In genomic region chrV:10953471-10954155, ce11 we compare ENCODE assay signal across 2 worm cellular contexts.
A peak's percentile ranks its signal among the peaks of the same experiment; 100 is the strongest.
TF ChIP-seq lines count a peak whose summit lies in the region.

No protein-coding gene starts in this region.

TF ChIP-seq in whole organism, L1 larva, 84 proteins besides CTCF, POLR2A, EP300 and RAD21 (continued from another document):
- peak; percentile 41 for TF ChIP-seq nhr-20 (tag; optimal IDR thresholded peaks at IDR 0.05; lab: Kevin White, UChicago)
- TF ChIP-seq aly-2 (tag; optimal IDR thresholded peaks at IDR 0.05; lab: Kevin White, UChicago): no peak
- TF ChIP-seq nhr-77 (tag; optimal IDR thresholded peaks at IDR 0.05; lab: Kevin White, UChicago): no peak
- TF ChIP-seq lin-14 (GFP tag; optimal IDR thresholded peaks at IDR 0.05; lab: Kevin White, UChicago): no peak
- no peak for TF ChIP-seq nhr-76 (tag; optimal IDR thresholded peaks at IDR 0.05; lab: Kevin White, UChicago)
- no peak for TF ChIP-seq nhr-11 (tag; optimal IDR thresholded peaks at IDR 0.05; lab: Kevin White, UChicago)
- no peak for TF ChIP-seq unc-86 (tag; optimal IDR thresholded peaks at IDR 0.05; lab: Kevin White, UChicago)
- no peak for TF ChIP-seq C34B4.2 (tag; optimal IDR thresholded peaks at IDR 0.05; lab: Kevin White, UChicago)
- TF ChIP-seq snpc-4 (tag; optimal IDR thresholded peaks at IDR 0.05; lab: Kevin White, UChicago): no peak
- TF ChIP-seq egl-27 (tag; optimal IDR thresholded peaks at IDR 0.05; lab: Kevin White, UChicago): no peak
- no peak for TF ChIP-seq elt-3 (tag; optimal IDR thresholded peaks at IDR 0.05; lab: Kevin White, UChicago)
- TF ChIP-seq lin-13 (GFP tag; optimal IDR thresholded peaks at IDR 0.05; lab: Kevin White, UChicago): no peak
- 0 out of 2 replicates have a peak, but pooled peaks have one; percentile 21 for TF ChIP-seq ceh-88 (GFP tag; IDR thresholded peaks at IDR 0.05; lab: Robert Waterston, UW)
- no peak for TF ChIP-seq egl-13 (tag; optimal IDR thresholded peaks at IDR 0.05; lab: Kevin White, UChicago)
- peak; percentile 47 for TF ChIP-seq nhr-47 (tag; optimal IDR thresholded peaks at IDR 0.05; lab: Kevin White, UChicago)
- TF ChIP-seq fos-1 (tag; optimal IDR thresholded peaks at IDR 0.05; lab: Kevin White, UChicago): no peak
- no peak for TF ChIP-seq tbx-2 (tag; optimal IDR thresholded peaks at IDR 0.05; lab: Kevin White, UChicago)
- TF ChIP-seq nhr-85 (tag; lab: Kevin White, UChicago): peak; percentile 51
- no peak for TF ChIP-seq ceh-82 (tag; optimal IDR thresholded peaks at IDR 0.05; lab: Kevin White, UChicago)
- peak; percentile 50 for TF ChIP-seq lir-3 (tag; optimal IDR thresholded peaks at IDR 0.05; lab: Kevin White, UChicago; ENCODE audit: poor library complexity)
- TF ChIP-seq unc-62 (GFP tag; optimal IDR thresholded peaks at IDR 0.05; lab: Kevin White, UChicago): no peak
- peak; percentile 19 for TF ChIP-seq ztf-4 (tag; optimal IDR thresholded peaks at IDR 0.05; lab: Kevin White, UChicago)
- no peak for TF ChIP-seq lin-15B (tag; optimal IDR thresholded peaks at IDR 0.05; lab: Kevin White, UChicago)
- TF ChIP-seq hlh-17 (GFP tag; optimal IDR thresholded peaks at IDR 0.05; lab: Kevin White, UChicago; ENCODE audit: borderline replicate concordance): no peak
- TF ChIP-seq mep-1 (tag; optimal IDR thresholded peaks at IDR 0.05; lab: Kevin White, UChicago): no peak
- TF ChIP-seq unc-98 (GFP tag; IDR thresholded peaks at IDR 0.05; lab: Robert Waterston, UW): no peak
- TF ChIP-seq xbp-1 (tag; optimal IDR thresholded peaks at IDR 0.05; lab: Kevin White, UChicago): peak; percentile 4
- TF ChIP-seq zag-1 (tag; optimal IDR thresholded peaks at IDR 0.05; lab: Kevin White, UChicago): no peak
- peak in 1 of 2 experiments; percentile 19 for TF ChIP-seq lin-35 (GFP tag; optimal IDR thresholded peaks at IDR 0.05; lab: Kevin White, UChicago)
- no peak for TF ChIP-seq aha-1 (tag; optimal IDR thresholded peaks at IDR 0.05; lab: Kevin White, UChicago)
- peak; percentile 34 for TF ChIP-seq nhr-90 (tag; optimal IDR thresholded peaks at IDR 0.05; lab: Kevin White, UChicago; ENCODE audit: poor library complexity)
- no peak for TF ChIP-seq pax-3 (tag; optimal IDR thresholded peaks at IDR 0.05; lab: Kevin White, UChicago)
- TF ChIP-seq sox-4 (tag; optimal IDR thresholded peaks at IDR 0.05; lab: Kevin White, UChicago): no peak
- no peak for TF ChIP-seq irx-1 (tag; optimal IDR thresholded peaks at IDR 0.05; lab: Kevin White, UChicago)
- no peak for TF ChIP-seq nhr-237 (tag; optimal IDR thresholded peaks at IDR 0.05; lab: Kevin White, UChicago)
- TF ChIP-seq alr-1 (tag; optimal IDR thresholded peaks at IDR 0.05; lab: Kevin White, UChicago; ENCODE audit: borderline replicate concordance): no peak
- TF ChIP-seq efl-1 (optimal IDR thresholded peaks at IDR 0.05; lab: Kevin White, UChicago): peak in 1 of 2 experiments; percentile 4
- peak in 1 of 2 experiments; percentile 80 for TF ChIP-seq efl-1 (GFP tag; optimal IDR thresholded peaks at IDR 0.05 in 1 of 2; lab: Kevin White, UChicago)
- TF ChIP-seq hpl-2 (GFP tag; optimal IDR thresholded peaks at IDR 0.05; lab: Kevin White, UChicago): no peak
- TF ChIP-seq mab-9 (GFP tag; IDR thresholded peaks at IDR 0.05; lab: Robert Waterston, UW): no peak
- no peak for TF ChIP-seq elt-2 (tag; optimal IDR thresholded peaks at IDR 0.05; lab: Kevin White, UChicago)
- TF ChIP-seq C16A3.4 (tag; optimal IDR thresholded peaks at IDR 0.05; lab: Kevin White, UChicago): no peak
- no peak for TF ChIP-seq rnt-1 (tag; optimal IDR thresholded peaks at IDR 0.05; lab: Kevin White, UChicago)
- TF ChIP-seq grh-1 (GFP tag; IDR thresholded peaks at IDR 0.05; lab: Robert Waterston, UW): no peak
- TF ChIP-seq vab-15 (tag; optimal IDR thresholded peaks at IDR 0.05; lab: Kevin White, UChicago): no peak
- no peak for TF ChIP-seq sup-37 (GFP tag; optimal IDR thresholded peaks at IDR 0.05; lab: Kevin White, UChicago)
- peak; percentile 67 for TF ChIP-seq nhr-71 (tag; optimal IDR thresholded peaks at IDR 0.05; lab: Kevin White, UChicago)
- no peak for TF ChIP-seq C04F5.9 (tag; optimal IDR thresholded peaks at IDR 0.05; lab: Kevin White, UChicago)

TF ChIP-seq in whole organism, young adult, 124 proteins besides CTCF, POLR2A, EP300 and RAD21 (continued from another document and continues in another):
- peak; percentile 30 for TF ChIP-seq nhr-90 (tag; optimal IDR thresholded peaks at IDR 0.05; lab: Kevin White, UChicago)
- no peak for TF ChIP-seq nfya-1 (tag; optimal IDR thresholded peaks at IDR 0.05; lab: Kevin White, UChicago; ENCODE audit: borderline replicate concordance, insufficient read depth)
- TF ChIP-seq nhr-27 (tag; optimal IDR thresholded peaks at IDR 0.05; lab: Kevin White, UChicago): no peak
- TF ChIP-seq D2030.7 (GFP tag; IDR thresholded peaks at IDR 0.05; lab: Robert Waterston, UW): no peak
- TF ChIP-seq let-607 (tag; optimal IDR thresholded peaks at IDR 0.05; lab: Kevin White, UChicago): peak in 1 of 2 experiments; percentile 7
- TF ChIP-seq hmg-1.2 (GFP tag; IDR thresholded peaks at IDR 0.05; lab: Robert Waterston, UW): no peak
- TF ChIP-seq efl-1 (GFP tag; optimal IDR thresholded peaks at IDR 0.05; lab: Kevin White, UChicago): no peak
- no peak for TF ChIP-seq mes-4 (tag; optimal IDR thresholded peaks at IDR 0.05; lab: Kevin White, UChicago)
- no peak for TF ChIP-seq mel-28 (tag; optimal IDR thresholded peaks at IDR 0.05; lab: Kevin White, UChicago; ENCODE audit: borderline replicate concordance)
- TF ChIP-seq dpff-1 (tag; optimal IDR thresholded peaks at IDR 0.05; lab: Kevin White, UChicago): no peak
- no peak for TF ChIP-seq nfya-2 (GFP tag; IDR thresholded peaks at IDR 0.05; lab: Robert Waterston, UW)
- no peak; the same call in 1 of the 2 replicates for TF ChIP-seq lin-26 (GFP tag; IDR thresholded peaks at IDR 0.05; lab: Robert Waterston, UW)
- no peak for TF ChIP-seq attf-5 (GFP tag; optimal IDR thresholded peaks at IDR 0.05; lab: Kevin White, UChicago)
- no peak for TF ChIP-seq tbx-9 (tag; optimal IDR thresholded peaks at IDR 0.05; lab: Kevin White, UChicago; ENCODE audit: borderline replicate concordance)
- TF ChIP-seq ztf-18 (tag; optimal IDR thresholded peaks at IDR 0.05; lab: Kevin White, UChicago): no peak
- TF ChIP-seq tbp1 (GFP tag; optimal IDR thresholded peaks at IDR 0.05; lab: Kevin White, UChicago): no peak
- TF ChIP-seq Y95B8A.8 (GFP tag; IDR thresholded peaks at IDR 0.05; lab: Robert Waterston, UW): no peak
- TF ChIP-seq ztf-26 (tag; optimal IDR thresholded peaks at IDR 0.05; lab: Kevin White, UChicago): peak; percentile 53
- no peak for TF ChIP-seq ztf-28 (GFP tag; IDR thresholded peaks at IDR 0.05; lab: Robert Waterston, UW)
- TF ChIP-seq let-526 (GFP tag; IDR thresholded peaks at IDR 0.05; lab: Robert Waterston, UW): 0 out of 2 replicates have a peak, but pooled peaks have one; percentile 19
- peak; percentile 74 for TF ChIP-seq Y53G8AR.9 (GFP tag; conservative IDR thresholded peaks at IDR 0.05; lab: Robert Waterston, UW)
- peak; percentile 91 for TF ChIP-seq repo-1 (tag; optimal IDR thresholded peaks at IDR 0.05; lab: Kevin White, UChicago)
- TF ChIP-seq B0336.3 (GFP tag; IDR thresholded peaks at IDR 0.05; lab: Robert Waterston, UW): peak; percentile 82
- TF ChIP-seq K11D2.4 (GFP tag; IDR thresholded peaks at IDR 0.05; lab: Robert Waterston, UW): peak; percentile 47
- TF ChIP-seq gei-17 (GFP tag; optimal IDR thresholded peaks at IDR 0.05; lab: Kevin White, UChicago): peak; percentile 43
- no peak for TF ChIP-seq ceh-100 (GFP tag; IDR thresholded peaks at IDR 0.05; lab: Robert Waterston, UW)
- no peak for TF ChIP-seq pbrm-1 (GFP tag; IDR thresholded peaks at IDR 0.05; lab: Robert Waterston, UW)
- TF ChIP-seq atf-7 (tag; optimal IDR thresholded peaks at IDR 0.05; lab: Kevin White, UChicago): no peak
- peak in 1 of 3 experiments; percentile 65 for TF ChIP-seq lin-35 (GFP tag; optimal IDR thresholded peaks at IDR 0.05; lab: Kevin White, UChicago)
- TF ChIP-seq Y56A3A.18 (GFP tag; IDR thresholded peaks at IDR 0.05; lab: Robert Waterston, UW): peak; percentile 75; the same call in 1 of the 2 replicates
- no peak for TF ChIP-seq ztf-3 (GFP tag; optimal IDR thresholded peaks at IDR 0.05; lab: Kevin White, UChicago)
- no peak for TF ChIP-seq Y79H2A.3 (GFP tag; conservative IDR thresholded peaks at IDR 0.05; lab: Robert Waterston, UW)
- peak; percentile 79 for TF ChIP-seq ama-1 (optimal IDR thresholded peaks at IDR 0.05; lab: Kevin White, UChicago)
- peak in 1 of 2 experiments; percentile 33 for TF ChIP-seq ama-1 (GFP tag; optimal IDR thresholded peaks at IDR 0.05; lab: Kevin White, UChicago)
- no peak for TF ChIP-seq ceh-27 (GFP tag; optimal IDR thresholded peaks at IDR 0.05; lab: Kevin White, UChicago)
- no peak for TF ChIP-seq F23B12.7 (tag; optimal IDR thresholded peaks at IDR 0.05; lab: Kevin White, UChicago; ENCODE audit: insufficient read depth)
- no peak for TF ChIP-seq B0261.1 (tag; optimal IDR thresholded peaks at IDR 0.05; lab: Kevin White, UChicago)
- no peak for TF ChIP-seq F10E7.11 (tag; optimal IDR thresholded peaks at IDR 0.05; lab: Kevin White, UChicago)
- TF ChIP-seq hsf-1 (GFP tag; IDR thresholded peaks at IDR 0.05; lab: Robert Waterston, UW): no peak
- TF ChIP-seq mxl-1 (tag; optimal IDR thresholded peaks at IDR 0.05; lab: Kevin White, UChicago): no peak
- no peak for TF ChIP-seq hlh-12 (tag; optimal IDR thresholded peaks at IDR 0.05; lab: Kevin White, UChicago)
- no peak for TF ChIP-seq unc-130 (GFP tag; optimal IDR thresholded peaks at IDR 0.05; lab: Kevin White, UChicago)
- no peak for TF ChIP-seq bed-2 (GFP tag; IDR thresholded peaks at IDR 0.05; lab: Robert Waterston, UW)
- TF ChIP-seq snpc-4 (GFP tag; optimal IDR thresholded peaks at IDR 0.05; lab: Kevin White, UChicago): no peak
- no peak for TF ChIP-seq snpc-4 (tag; optimal IDR thresholded peaks at IDR 0.05; lab: Kevin White, UChicago)
- no peak for TF ChIP-seq T07F8.4 (tag; optimal IDR thresholded peaks at IDR 0.05; lab: Kevin White, UChicago)
- no peak for TF ChIP-seq egl-18 (GFP tag; IDR thresholded peaks at IDR 0.05; lab: Robert Waterston, UW)
- TF ChIP-seq dpl-1 (GFP tag; optimal IDR thresholded peaks at IDR 0.05; lab: Kevin White, UChicago): no peak
- no peak for TF ChIP-seq F57A8.1 (GFP tag; optimal IDR thresholded peaks at IDR 0.05; lab: Kevin White, UChicago)
- no peak for TF ChIP-seq unc-62 (GFP tag; optimal IDR thresholded peaks at IDR 0.05; lab: Kevin White, UChicago)
- TF ChIP-seq sea-2 (GFP tag; IDR thresholded peaks at IDR 0.05; lab: Robert Waterston, UW): no peak
- TF ChIP-seq snpc-1.1 (tag; optimal IDR thresholded peaks at IDR 0.05; lab: Kevin White, UChicago; ENCODE audit: insufficient read depth): no peak
- no peak for TF ChIP-seq fkh-3 (tag; optimal IDR thresholded peaks at IDR 0.05; lab: Kevin White, UChicago)
- no peak for TF ChIP-seq rec-8 (tag; optimal IDR thresholded peaks at IDR 0.05; lab: Kevin White, UChicago)
- TF ChIP-seq nhr-80 (tag; optimal IDR thresholded peaks at IDR 0.05; lab: Kevin White, UChicago): no peak
- no peak for TF ChIP-seq xnd-1 (tag; optimal IDR thresholded peaks at IDR 0.05; lab: Kevin White, UChicago)
- no peak for TF ChIP-seq lir-1 (GFP tag; conservative IDR thresholded peaks at IDR 0.05; lab: Robert Waterston, UW)
- TF ChIP-seq ekl-4 (GFP tag; IDR thresholded peaks at IDR 0.05; lab: Robert Waterston, UW): peak; percentile 70
- no peak for TF ChIP-seq madf-8 (GFP tag; conservative IDR thresholded peaks at IDR 0.05; lab: Robert Waterston, UW)
- no peak for TF ChIP-seq ztf-25 (GFP tag; IDR thresholded peaks at IDR 0.05; lab: Robert Waterston, UW)
- TF ChIP-seq ceh-40 (GFP tag; IDR thresholded peaks at IDR 0.05; lab: Robert Waterston, UW): no peak
- no peak for TF ChIP-seq F55B11.4 (tag; optimal IDR thresholded peaks at IDR 0.05; lab: Kevin White, UChicago; ENCODE audit: borderline replicate concordance, insufficient read depth)
- TF ChIP-seq nhr-179 (tag; optimal IDR thresholded peaks at IDR 0.05; lab: Kevin White, UChicago): no peak
- TF ChIP-seq cebp-1 (GFP tag; IDR thresholded peaks at IDR 0.05; lab: Robert Waterston, UW): no peak
- TF ChIP-seq cebp-1 (tag; optimal IDR thresholded peaks at IDR 0.05; lab: Kevin White, UChicago): peak; percentile 78
- no peak for TF ChIP-seq nhr-120 (GFP tag; IDR thresholded peaks at IDR 0.05; lab: Robert Waterston, UW)
- peak; percentile 28; the same call in 1 of the 2 replicates for TF ChIP-seq madf-6 (GFP tag; IDR thresholded peaks at IDR 0.05; lab: Robert Waterston, UW)
- TF ChIP-seq athp-1 (tag; optimal IDR thresholded peaks at IDR 0.05; lab: Kevin White, UChicago): peak; percentile 40
- no peak for TF ChIP-seq sdz-38 (tag; optimal IDR thresholded peaks at IDR 0.05; lab: Kevin White, UChicago)
- 0 out of 2 replicates have a peak, but pooled peaks have one; percentile 18 for TF ChIP-seq bed-1 (GFP tag; IDR thresholded peaks at IDR 0.05; lab: Robert Waterston, UW)
- no peak for TF ChIP-seq snpc-3.4 (tag; optimal IDR thresholded peaks at IDR 0.05; lab: Kevin White, UChicago)
- TF ChIP-seq madf-10 (tag; optimal IDR thresholded peaks at IDR 0.05; lab: Kevin White, UChicago): no peak
- TF ChIP-seq sptf-2 (GFP tag; optimal IDR thresholded peaks at IDR 0.05; lab: Kevin White, UChicago): no peak
- TF ChIP-seq lin-40 (tag; optimal IDR thresholded peaks at IDR 0.05; lab: Kevin White, UChicago): peak; percentile 55
- peak; percentile 56; the same call in 1 of the 2 replicates for TF ChIP-seq madf-3 (GFP tag; IDR thresholded peaks at IDR 0.05; lab: Robert Waterston, UW)
- no peak for TF ChIP-seq aptf-3 (GFP tag; IDR thresholded peaks at IDR 0.05; lab: Robert Waterston, UW)
- TF ChIP-seq him-1 (tag; optimal IDR thresholded peaks at IDR 0.05; lab: Kevin White, UChicago): no peak
- TF ChIP-seq hrde-1 (tag; optimal IDR thresholded peaks at IDR 0.05; lab: Kevin White, UChicago; ENCODE audit: borderline replicate concordance): no peak
- no peak for TF ChIP-seq K12H6.12 (tag; optimal IDR thresholded peaks at IDR 0.05; lab: Kevin White, UChicago)
- no peak for TF ChIP-seq hmg-20 (GFP tag; IDR thresholded peaks at IDR 0.05; lab: Robert Waterston, UW)
- TF ChIP-seq rcor-1 (GFP tag; IDR thresholded peaks at IDR 0.05; lab: Robert Waterston, UW): no peak
- TF ChIP-seq attf-6 (GFP tag; IDR thresholded peaks at IDR 0.05; lab: Robert Waterston, UW): no peak
- TF ChIP-seq B0019.2 (GFP tag; conservative IDR thresholded peaks at IDR 0.05; lab: Robert Waterston, UW): no peak
- TF ChIP-seq ceh-58 (GFP tag; IDR thresholded peaks at IDR 0.05; lab: Robert Waterston, UW): no peak
- TF ChIP-seq chd-7 (tag; optimal IDR thresholded peaks at IDR 0.05; lab: Kevin White, UChicago): no peak
- no peak for TF ChIP-seq F57C9.4 (tag; optimal IDR thresholded peaks at IDR 0.05; lab: Kevin White, UChicago)
- TF ChIP-seq Y53F4B.3 (GFP tag; IDR thresholded peaks at IDR 0.05; lab: Robert Waterston, UW): no peak
- TF ChIP-seq mcd-1 (GFP tag; IDR thresholded peaks at IDR 0.05; lab: Robert Waterston, UW): 0 out of 2 replicates have a peak, but pooled peaks have one; percentile 10
- no peak for TF ChIP-seq F33H1.4 (GFP tag; IDR thresholded peaks at IDR 0.05; lab: Robert Waterston, UW)
- TF ChIP-seq nfyb-1 (GFP tag; IDR thresholded peaks at IDR 0.05; lab: Robert Waterston, UW): 0 out of 2 replicates have a peak, but pooled peaks have one; percentile 54
- no peak for TF ChIP-seq attf-3 (GFP tag; conservative IDR thresholded peaks at IDR 0.05; lab: Robert Waterston, UW)
- no peak for TF ChIP-seq ztf-22 (GFP tag; optimal IDR thresholded peaks at IDR 0.05; lab: Kevin White, UChicago)
- no peak for TF ChIP-seq lsy-27 (tag; optimal IDR thresholded peaks at IDR 0.05; lab: Kevin White, UChicago; ENCODE audit: borderline replicate concordance, insufficient read depth)
- TF ChIP-seq zim-3 (tag; optimal IDR thresholded peaks at IDR 0.05; lab: Kevin White, UChicago): no peak
